Fruit fly (Drosophila melanogaster) whole organism, embryonic: ENCODE measurements around the gene CG7695.

Experiments used
- Bgb ChIP-seq: fragments of 200-800 bp; sonication (Bioruptor generic); IDR thresholded peaks from 2 replicates; pipeline ENCODE4 v1.3.6; 2022; ENCODE audit warnings: missing biosample characterization, missing genetic modification characterization; ENCODE audit not compliant: partially characterized antibody
- CG11093 ChIP-seq: fragments of 200-800 bp; sonication (Bioruptor generic); IDR thresholded peaks from 3 replicates; pipeline ENCODE4 v1.3.6; 2022; ENCODE audit warnings: missing biosample characterization, missing genetic modification characterization
- CG12769 ChIP-seq: fragments of 200-800 bp; sonication (Bioruptor generic); optimal IDR thresholded peaks from 2 replicates; lab custom pipeline; 2019; ENCODE audit warnings: missing biosample characterization, mild to moderate bottlenecking, missing genetic modification characterization, moderate library complexity
- CG14014 ChIP-seq: fragments of 200-800 bp; sonication (Bioruptor generic); IDR thresholded peaks from 2 replicates; pipeline ENCODE4 v1.3.6; 2022; ENCODE audit warnings: missing biosample characterization, missing genetic modification characterization
- CG16863 ChIP-seq: fragments of 200-800 bp; sonication (Bioruptor generic); optimal IDR thresholded peaks from 3 replicates; lab custom pipeline; 2016; ENCODE audit warnings: missing biosample characterization, missing genetic modification characterization
- CG1832 ChIP-seq: fragments of 200-800 bp; sonication (Bioruptor generic); optimal IDR thresholded peaks from 2 replicates; lab custom pipeline; 2017; ENCODE audit warnings: missing biosample characterization, mild to moderate bottlenecking, missing genetic modification characterization, inconsistent platforms
- CG18619 ChIP-seq: fragments of 200-800 bp; sonication (Bioruptor generic); optimal IDR thresholded peaks from 3 replicates; lab custom pipeline; 2017; ENCODE audit warnings: missing biosample characterization, mild to moderate bottlenecking, missing genetic modification characterization
- CG30431 ChIP-seq: fragments of 200-800 bp; sonication (Bioruptor generic); optimal IDR thresholded peaks from 2 replicates; lab custom pipeline; 2017; ENCODE audit warnings: missing biosample characterization, missing genetic modification characterization
- CG31441 ChIP-seq: fragments of 200-800 bp; sonication (Bioruptor generic); IDR thresholded peaks from 2 replicates; pipeline ENCODE4 v1.3.6; 2022; ENCODE audit warnings: missing biosample characterization, missing genetic modification characterization
- CG5180 ChIP-seq: fragments of 200-800 bp; sonication (Bioruptor generic); optimal IDR thresholded peaks from 3 replicates; lab custom pipeline; 2017; ENCODE audit warnings: missing biosample characterization, missing genetic modification characterization, mild to moderate bottlenecking, moderate library complexity, missing genetic modification reagents
- CG6654 ChIP-seq: fragments of 200-800 bp; sonication (Bioruptor generic); optimal IDR thresholded peaks from 2 replicates; lab custom pipeline; 2017; ENCODE audit warnings: missing biosample characterization, mild to moderate bottlenecking, missing genetic modification characterization
- CG9609 ChIP-seq: fragments of 200-800 bp; sonication (Bioruptor generic); optimal IDR thresholded peaks from 3 replicates; lab custom pipeline; 2016; ENCODE audit warnings: missing biosample characterization, missing genetic modification characterization
- CTCF ChIP-seq: fragments of 200-800 bp; sonication (Bioruptor generic); optimal IDR thresholded peaks from 2 replicates; lab custom pipeline; 2017; ENCODE audit warnings: missing biosample characterization, mild to moderate bottlenecking, missing genetic modification characterization, moderate library complexity
- Dp ChIP-seq: fragments of 200-800 bp; sonication (Bioruptor generic); optimal IDR thresholded peaks from 2 replicates; lab custom pipeline; 2018; ENCODE audit warnings: missing biosample characterization, mild to moderate bottlenecking, missing genetic modification characterization, moderate library complexity
- E2f1 ChIP-seq: fragments of 200-800 bp; sonication (Bioruptor generic); IDR thresholded peaks from 2 replicates; pipeline ENCODE4 v1.3.6; 2022; ENCODE audit warnings: missing biosample characterization, missing genetic modification characterization
- Fer3 ChIP-seq: fragments of 200-800 bp; sonication (Bioruptor generic); optimal IDR thresholded peaks from 2 replicates; lab custom pipeline; 2018; ENCODE audit warnings: missing biosample characterization, mild to moderate bottlenecking, missing genetic modification characterization, moderate library complexity
- HLH4C ChIP-seq: fragments of 200-800 bp; sonication (Bioruptor generic); IDR thresholded peaks from 3 replicates; pipeline ENCODE4 v1.3.6; 2022; ENCODE audit warnings: missing biosample characterization, missing genetic modification characterization; ENCODE audit not compliant: partially characterized antibody
- Hr78 ChIP-seq, 2 experiments: fragments of 200-800 bp in 1 of 2; fragments of >200 bp in 1 of 2; sonication (Bioruptor generic) in 1 of 2; optimal IDR thresholded peaks; 2 replicates each; lab custom pipeline; 2017 to 2019; ENCODE audit warnings: missing biosample characterization in 2 of 2, missing genetic modification characterization in 2 of 2, mild to moderate bottlenecking in 1 of 2, moderate library complexity in 1 of 2
- Lpt ChIP-seq: fragments of >200 bp; optimal IDR thresholded peaks from 2 replicates; lab custom pipeline; 2018; ENCODE audit warnings: missing biosample characterization, missing genetic modification characterization
- Mad ChIP-seq: fragments of 200-800 bp; sonication (Bioruptor generic); optimal IDR thresholded peaks from 2 replicates; lab custom pipeline; 2016; ENCODE audit warnings: missing biosample characterization, missing genetic modification characterization
- Nf-YA ChIP-seq: fragments of 200-800 bp; sonication (Bioruptor generic); IDR thresholded peaks from 2 replicates; pipeline ENCODE4 v1.3.6; 2022; ENCODE audit warnings: missing biosample characterization, missing genetic modification characterization
- Pdp1 ChIP-seq, 2 experiments: fragments of 200-800 bp; sonication (Bioruptor generic); optimal IDR thresholded peaks; 3 replicates each; lab custom pipeline; 2016; ENCODE audit warnings: missing biosample characterization in 2 of 2, missing genetic modification characterization in 2 of 2, mild to moderate bottlenecking in 1 of 2, moderate library complexity in 1 of 2
- Scr ChIP-seq: fragments of 200-800 bp; sonication (Bioruptor generic); IDR thresholded peaks from 2 replicates; pipeline ENCODE4 v1.3.6; 2022; ENCODE audit warnings: missing biosample characterization, missing genetic modification characterization; ENCODE audit not compliant: partially characterized antibody
- Sox102F ChIP-seq: fragments of 200-800 bp; sonication (Bioruptor generic); optimal IDR thresholded peaks from 2 replicates; lab custom pipeline; 2018; ENCODE audit warnings: missing biosample characterization, mild to moderate bottlenecking, missing genetic modification characterization, moderate library complexity
- Tbp ChIP-seq: fragments of >200 bp; optimal IDR thresholded peaks from 2 replicates; lab custom pipeline; 2018; ENCODE audit warnings: missing biosample characterization, missing genetic modification characterization
- ab ChIP-seq: fragments of 200-800 bp; sonication (Bioruptor generic); optimal IDR thresholded peaks from 2 replicates; lab custom pipeline; 2016; ENCODE audit warnings: missing biosample characterization, missing genetic modification characterization
- amos ChIP-seq: fragments of 200-800 bp; sonication (Bioruptor generic); IDR thresholded peaks from 2 replicates; pipeline ENCODE4 v1.3.6; 2022; ENCODE audit warnings: missing biosample characterization, missing genetic modification characterization; ENCODE audit not compliant: partially characterized antibody
- cato ChIP-seq: fragments of 200-800 bp; sonication (Bioruptor generic); optimal IDR thresholded peaks from 2 replicates; lab custom pipeline; 2016; ENCODE audit warnings: missing biosample characterization, missing genetic modification characterization, borderline replicate concordance
- chn ChIP-seq: fragments of 200-800 bp; sonication (Bioruptor generic); optimal IDR thresholded peaks from 2 replicates; lab custom pipeline; 2016; ENCODE audit warnings: missing biosample characterization, missing genetic modification characterization
- crp ChIP-seq, 2 experiments: fragments of 200-800 bp; sonication (Bioruptor generic); optimal IDR thresholded peaks; 2 replicates in 1 of 2; 3 replicates in 1 of 2; lab custom pipeline; 2017; ENCODE audit warnings: missing biosample characterization in 2 of 2, missing genetic modification characterization in 2 of 2, mild to moderate bottlenecking in 1 of 2, moderate library complexity in 1 of 2
- da ChIP-seq: fragments of 200-800 bp; sonication (Bioruptor generic); optimal IDR thresholded peaks from 2 replicates; lab custom pipeline; 2016; ENCODE audit warnings: missing biosample characterization, missing genetic modification characterization
- eyg ChIP-seq: fragments of 200-800 bp; sonication (Bioruptor generic); optimal IDR thresholded peaks from 3 replicates; lab custom pipeline; 2016; ENCODE audit warnings: missing biosample characterization, missing genetic modification characterization
- fd96Cb ChIP-seq: fragments of 200-800 bp; sonication (Bioruptor generic); optimal IDR thresholded peaks from 2 replicates; lab custom pipeline; 2018; ENCODE audit warnings: missing biosample characterization, mild to moderate bottlenecking, missing genetic modification characterization, moderate library complexity
- gcm ChIP-seq: fragments of 200-800 bp; sonication (Bioruptor generic); optimal IDR thresholded peaks from 2 replicates; lab custom pipeline; 2019; ENCODE audit warnings: missing biosample characterization, mild to moderate bottlenecking, missing genetic modification characterization, moderate library complexity
- h ChIP-seq: fragments of >200 bp; optimal IDR thresholded peaks from 2 replicates; lab custom pipeline; 2017
- kay ChIP-seq: fragments of 200-800 bp; sonication (Bioruptor generic); optimal IDR thresholded peaks from 2 replicates; lab custom pipeline; 2016; ENCODE audit warnings: missing biosample characterization, missing genetic modification characterization
- klu ChIP-seq: fragments of 200-800 bp; sonication (Bioruptor generic); IDR thresholded peaks from 2 replicates; pipeline ENCODE4 v1.3.6; 2022; ENCODE audit warnings: missing biosample characterization, missing genetic modification characterization
- mld ChIP-seq: fragments of 200-800 bp; sonication (Bioruptor generic); IDR thresholded peaks from 3 replicates; pipeline ENCODE4 v1.3.6; 2022; ENCODE audit warnings: missing biosample characterization, missing genetic modification characterization; ENCODE audit not compliant: partially characterized antibody
- nom ChIP-seq: fragments of 200-800 bp; sonication (Bioruptor generic); optimal IDR thresholded peaks from 2 replicates; lab custom pipeline; 2017; ENCODE audit warnings: missing biosample characterization, missing genetic modification characterization, mild to moderate bottlenecking, moderate library complexity, missing genetic modification reagents
- p53 ChIP-seq: fragments of 200-800 bp; sonication (Bioruptor generic); optimal IDR thresholded peaks from 2 replicates; lab custom pipeline; 2016; ENCODE audit warnings: missing biosample characterization, missing genetic modification characterization
- pnt ChIP-seq: fragments of 200-800 bp; sonication (Bioruptor generic); optimal IDR thresholded peaks from 3 replicates; lab custom pipeline; 2016; ENCODE audit warnings: missing biosample characterization, missing genetic modification characterization
- ro ChIP-seq: fragments of 200-800 bp; sonication (Bioruptor generic); IDR thresholded peaks from 2 replicates; pipeline ENCODE4 v1.3.6; 2022; ENCODE audit warnings: missing biosample characterization, missing genetic modification characterization
- row ChIP-seq: fragments of 200-800 bp; sonication (Bioruptor generic); IDR thresholded peaks from 3 replicates; pipeline ENCODE4 v1.3.6; 2022; ENCODE audit warnings: missing biosample characterization, missing genetic modification characterization
- sens ChIP-seq: fragments of 200-800 bp; sonication (Bioruptor generic); peaks from one replicate; lab custom pipeline; 2016; ENCODE audit warnings: missing biosample characterization, missing genetic modification characterization
- slp2 ChIP-seq: fragments of 200-800 bp; sonication (Bioruptor generic); optimal IDR thresholded peaks from 2 replicates; lab custom pipeline; 2016; ENCODE audit warnings: missing biosample characterization, missing genetic modification characterization
- sr ChIP-seq: fragments of 200-800 bp; sonication (Bioruptor generic); IDR thresholded peaks from 3 replicates; pipeline ENCODE4 v1.3.6; 2022; ENCODE audit warnings: missing biosample characterization, missing genetic modification characterization
- tna ChIP-seq: fragments of 200-800 bp; sonication (Bioruptor generic); IDR thresholded peaks from 2 replicates; pipeline ENCODE4 v1.3.6; 2022; ENCODE audit warnings: missing biosample characterization, missing genetic modification characterization; ENCODE audit not compliant: partially characterized antibody
- wdn ChIP-seq: fragments of 200-800 bp; sonication (Bioruptor generic); IDR thresholded peaks from 2 replicates; pipeline ENCODE4 v1.3.6; 2022; ENCODE audit warnings: missing biosample characterization, missing genetic modification characterization
- zen ChIP-seq: fragments of 200-800 bp; sonication (Bioruptor generic); optimal IDR thresholded peaks from 3 replicates; lab custom pipeline; 2018; ENCODE audit warnings: missing biosample characterization, mild to moderate bottlenecking, missing genetic modification characterization, moderate library complexity
- zen2 ChIP-seq: fragments of 200-800 bp; sonication (Bioruptor generic); IDR thresholded peaks from 3 replicates; pipeline ENCODE4 v1.3.6; 2022; ENCODE audit warnings: missing biosample characterization, missing genetic modification characterization; ENCODE audit not compliant: partially characterized antibody
- zfh1 ChIP-seq: fragments of 200-800 bp; sonication (Bioruptor generic); IDR thresholded peaks from 3 replicates; pipeline ENCODE4 v1.3.6; 2022; ENCODE audit warnings: missing biosample characterization, missing genetic modification characterization

Gene CG7695

dm6 chr3R:18628311-18628811 lies 11.1 kb upstream of the CG7695 start (continued):
- no peak for TF ChIP-seq zen
- TF ChIP-seq sens (GFP tag; lab: Kevin White, UChicago): peak; percentile 89
- TF ChIP-seq Scr (GFP tag; lab: Robert Waterston, UW): peak; percentile 57; the same call in 1 of the 2 replicates
- no peak for TF ChIP-seq ro (GFP tag; lab: Robert Waterston, UW)
- TF ChIP-seq klu: no peak
- 0 out of 2 replicates have a peak, but pooled peaks have one; percentile 8 for TF ChIP-seq CG14014 (GFP tag; lab: Robert Waterston, UW)
- peak in 1 of 2 experiments; percentile 47 for TF ChIP-seq Pdp1 (GFP tag; optimal IDR thresholded peaks at IDR 0.05; lab: Kevin White, UChicago)
- TF ChIP-seq amos (GFP tag; lab: Robert Waterston, UW): peak; percentile 55; the same call in 1 of the 2 replicates
- peak; percentile 59; the same call in 1 of the 2 replicates for TF ChIP-seq tna (GFP tag; lab: Robert Waterston, UW)
- no peak for TF ChIP-seq cato
- TF ChIP-seq CG11093 (GFP tag; lab: Robert Waterston, UW): no peak
- no peak for TF ChIP-seq CG1832
- TF ChIP-seq wdn (GFP tag; lab: Robert Waterston, UW): no peak
- TF ChIP-seq CG5180 (GFP tag; lab: Kevin White, UChicago): peak; percentile 57
- no peak for TF ChIP-seq CG18619
- TF ChIP-seq CG12769 (tag; lab: Kevin White, UChicago): peak; percentile 59
- TF ChIP-seq Dp (GFP tag; lab: Kevin White, UChicago): no peak
- 0 out of 3 replicates have a peak, but pooled peaks have one; percentile 14 for TF ChIP-seq zen2 (GFP tag; lab: Robert Waterston, UW)
- peak in 1 of 2 experiments; percentile 62 for TF ChIP-seq Hr78 (GFP tag; optimal IDR thresholded peaks at IDR 0.05; lab: Kevin White, UChicago)
- TF ChIP-seq Fer3 (tag; lab: Kevin White, UChicago): no peak
- TF ChIP-seq CG16863: no peak
- TF ChIP-seq Lpt (GFP tag; lab: Kevin White, UChicago): no peak
- TF ChIP-seq Bgb (GFP tag; lab: Robert Waterston, UW): peak; percentile 61
- TF ChIP-seq h (lab: Kevin White, UChicago): no peak
- peak; percentile 60; the same call in 1 of the 3 replicates for TF ChIP-seq mld (GFP tag; lab: Robert Waterston, UW)
- TF ChIP-seq slp2 (GFP tag; lab: Kevin White, UChicago): no peak
- TF ChIP-seq E2f1 (GFP tag; lab: Robert Waterston, UW): no peak
- no peak for TF ChIP-seq pnt (GFP tag; lab: Kevin White, UChicago)
- TF ChIP-seq HLH4C (GFP tag; lab: Robert Waterston, UW): peak; percentile 78
- TF ChIP-seq zfh1 (GFP tag; lab: Robert Waterston, UW): no peak
- TF ChIP-seq Tbp (GFP tag; lab: Kevin White, UChicago): no peak
- peak; percentile 12 for TF ChIP-seq nom (GFP tag; lab: Kevin White, UChicago)
- TF ChIP-seq CG9609 (GFP tag; lab: Kevin White, UChicago): no peak
- no peak for TF ChIP-seq crp (GFP tag; optimal IDR thresholded peaks at IDR 0.05; lab: Kevin White, UChicago)
- TF ChIP-seq CTCF: peak; percentile 66
- no peak for TF ChIP-seq ab (GFP tag; lab: Kevin White, UChicago)
- no peak for TF ChIP-seq fd96Cb
- no peak for TF ChIP-seq CG31441 (GFP tag; lab: Robert Waterston, UW)
- no peak for TF ChIP-seq Nf-YA (GFP tag; lab: Robert Waterston, UW)
- 0 out of 3 replicates have a peak, but pooled peaks have one; percentile 20 for TF ChIP-seq row
- no peak for TF ChIP-seq eyg (GFP tag; lab: Kevin White, UChicago)
- TF ChIP-seq sr (GFP tag; lab: Robert Waterston, UW): no peak
- no peak for TF ChIP-seq p53 (GFP tag; lab: Kevin White, UChicago)
- TF ChIP-seq da (GFP tag; lab: Kevin White, UChicago): no peak
- TF ChIP-seq gcm: no peak
- no peak for TF ChIP-seq CG6654
- no peak for TF ChIP-seq chn (GFP tag; lab: Kevin White, UChicago)
- no peak for TF ChIP-seq kay (GFP tag; lab: Kevin White, UChicago)
- no peak for TF ChIP-seq Mad (GFP tag; lab: Kevin White, UChicago)
- TF ChIP-seq Sox102F (GFP tag; lab: Kevin White, UChicago): no peak
- TF ChIP-seq CG30431 (GFP tag; lab: Kevin White, UChicago): no peak
